Worm (Caenorhabditis elegans): ENCODE measurements around the gene tag-123.

The tag-123 gene

ce11 chrX:8418382-8418781 lies 3.5 kb downstream of the tag-123 start, which contains the start of gene spp-13:
Gene spp-13 (minus strand): TSS chrX:8418524.
- TF ChIP-seq hlh-26 (GFP tag; conservative IDR thresholded peaks at IDR 0.05), result no peak

DNA sequence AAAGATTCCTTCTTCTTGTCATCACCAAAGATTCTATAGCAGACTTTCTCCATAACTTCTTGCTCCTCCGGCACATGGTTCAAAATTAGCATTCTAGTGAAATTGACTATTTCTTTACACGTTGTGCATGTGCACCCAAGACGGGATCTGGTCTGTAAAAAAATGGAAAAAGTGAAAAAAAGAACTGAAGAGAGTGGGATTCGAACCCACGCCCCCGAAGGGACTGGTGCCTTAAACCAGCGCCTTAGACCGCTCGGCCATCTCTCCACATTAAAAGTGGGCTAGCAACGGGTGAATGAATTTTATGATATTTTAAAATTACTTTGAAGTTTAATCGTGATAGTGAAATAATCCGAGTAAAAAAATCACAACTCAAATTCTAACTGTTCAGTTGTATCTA lies 4.1 kb downstream of the tag-123 start:
- peak; percentile 17 for TF ChIP-seq snpc-1.3 (tag; optimal IDR thresholded peaks at IDR 0.05; ENCODE audit: insufficient read depth)
- no peak for TF ChIP-seq egl-18 (GFP tag; IDR thresholded peaks at IDR 0.05)
- peak; percentile 77 for TF ChIP-seq lin-26 (GFP tag; IDR thresholded peaks at IDR 0.05)
- TF ChIP-seq hmg-20 (GFP tag; IDR thresholded peaks at IDR 0.05), result no peak
- TF ChIP-seq rec-8 (tag; optimal IDR thresholded peaks at IDR 0.05), result no peak
- TF ChIP-seq lir-1 (GFP tag; conservative IDR thresholded peaks at IDR 0.05), result no peak
- peak; percentile 28 for TF ChIP-seq him-1 (tag; optimal IDR thresholded peaks at IDR 0.05)
- TF ChIP-seq madf-6 (GFP tag; IDR thresholded peaks at IDR 0.05), result no peak
- TF ChIP-seq nfyb-1 (GFP tag; IDR thresholded peaks at IDR 0.05), result no peak
- no peak for TF ChIP-seq Y67H2A.10 (GFP tag; conservative IDR thresholded peaks at IDR 0.05)
- TF ChIP-seq T26A5.8 (tag; optimal IDR thresholded peaks at IDR 0.05), result no peak
- TF ChIP-seq die-1 (tag; optimal IDR thresholded peaks at IDR 0.05), result peak; percentile 35
- no peak for TF ChIP-seq snpc-4 (GFP tag; optimal IDR thresholded peaks at IDR 0.05)
- TF ChIP-seq snpc-4 (tag; optimal IDR thresholded peaks at IDR 0.05), result peak in 1 of 4 experiments; percentile 38
- peak; percentile 60 for TF ChIP-seq D2030.7 (GFP tag; IDR thresholded peaks at IDR 0.05)
- TF ChIP-seq ama-1 (optimal IDR thresholded peaks at IDR 0.05), result no peak
- no peak for TF ChIP-seq ama-1 (GFP tag; optimal IDR thresholded peaks at IDR 0.05)
- 0 out of 2 replicates have a peak, but pooled peaks have one; percentile 35 for TF ChIP-seq Y56A3A.18 (GFP tag; IDR thresholded peaks at IDR 0.05)
- TF ChIP-seq hsf-1 (GFP tag; IDR thresholded peaks at IDR 0.05), result no peak
- TF ChIP-seq tbp1 (GFP tag; optimal IDR thresholded peaks at IDR 0.05), result peak; percentile 86
- TF ChIP-seq B0261.1 (tag; optimal IDR thresholded peaks at IDR 0.05), result peak; percentile 65
- TF ChIP-seq Y53G8AR.9 (GFP tag; conservative IDR thresholded peaks at IDR 0.05), result 0 out of 2 replicates have a peak, but pooled peaks have one; percentile 38
- peak; percentile 66 for TF ChIP-seq rpc-1 (optimal IDR thresholded peaks at IDR 0.05)
- peak; percentile 82 for TF ChIP-seq rpc-1 (tag; optimal IDR thresholded peaks at IDR 0.05)
- no peak for TF ChIP-seq ekl-4 (GFP tag; IDR thresholded peaks at IDR 0.05)
- TF ChIP-seq nhr-90 (tag; optimal IDR thresholded peaks at IDR 0.05), result peak; percentile 37
- no peak for TF ChIP-seq F55B11.4 (tag; optimal IDR thresholded peaks at IDR 0.05; ENCODE audit: borderline replicate concordance, insufficient read depth)
- TF ChIP-seq hmg-1.2 (GFP tag; IDR thresholded peaks at IDR 0.05), result peak; percentile 33; the same call in 1 of the 2 replicates
- TF ChIP-seq attf-6 (GFP tag; IDR thresholded peaks at IDR 0.05), result no peak
- peak; percentile 67; the same call in 1 of the 2 replicates for TF ChIP-seq pbrm-1 (GFP tag; IDR thresholded peaks at IDR 0.05)

- TF ChIP-seq mxl-1 (tag; optimal IDR thresholded peaks at IDR 0.05) (no peak), lin-26 (GFP tag; IDR thresholded peaks at IDR 0.05) (no peak), rpc-1 (optimal IDR thresholded peaks at IDR 0.05) (no peak), rpc-1 (tag; optimal IDR thresholded peaks at IDR 0.05) (no peak), tlf-1 (GFP tag; optimal IDR thresholded peaks at IDR 0.05) (no peak), C06A6.2 (GFP tag; conservative IDR thresholded peaks at IDR 0.05) (no peak)
Observed at ce11 chrX:8416819-8417218, 5.0 kb downstream of the tag-123 start, which contains the start of gene ced-8. Gene ced-8 (minus strand): TSS chrX:8416919.

ce11 chrX:8413130-8413529 lies 8.7 kb downstream of the tag-123 start, which contains the start of gene F08F1.4:
Gene F08F1.4 (plus strand): TSS chrX:8413430.
- TF ChIP-seq ekl-4 (GFP tag; IDR thresholded peaks at IDR 0.05), result no peak
- TF ChIP-seq egl-18 (GFP tag; IDR thresholded peaks at IDR 0.05), result no peak
- no peak for TF ChIP-seq F37B4.10 (GFP tag; IDR thresholded peaks at IDR 0.05)
- TF ChIP-seq lin-26 (GFP tag; IDR thresholded peaks at IDR 0.05), result no peak
- no peak for TF ChIP-seq ccch-3 (GFP tag; optimal IDR thresholded peaks at IDR 0.05)
- TF ChIP-seq B0035.1 (tag; optimal IDR thresholded peaks at IDR 0.05), result no peak
- TF ChIP-seq madf-6 (GFP tag; IDR thresholded peaks at IDR 0.05), result no peak
- no peak for TF ChIP-seq attf-3 (GFP tag; conservative IDR thresholded peaks at IDR 0.05)
- TF ChIP-seq mcd-1 (GFP tag; IDR thresholded peaks at IDR 0.05), result no peak
- TF ChIP-seq gei-17 (GFP tag; optimal IDR thresholded peaks at IDR 0.05), result no peak
- no peak for TF ChIP-seq bed-2 (GFP tag; IDR thresholded peaks at IDR 0.05)
- no peak for TF ChIP-seq B0336.3 (GFP tag; IDR thresholded peaks at IDR 0.05)
